Worm (Caenorhabditis elegans) whole organism, late embryonic: Measurements from ENCODE around the gene rpn-6.2.

Experiments used
- C08G9.2 ChIP-seq: sonication (generic microtip); optimal IDR thresholded peaks from 2 replicates; lab custom pipeline; 2016; ENCODE audit warnings: mild to moderate bottlenecking, missing genetic modification characterization, moderate library complexity, missing compliant biosample characterization
- K02D7.2 ChIP-seq: sonication (generic microtip); optimal IDR thresholded peaks from 2 replicates; lab custom pipeline; 2017; ENCODE audit warnings: mild to moderate bottlenecking, missing genetic modification characterization, missing compliant biosample characterization
- ama-1 ChIP-seq: fragments of 150-350 bp; optimal IDR thresholded peaks from 2 replicates; lab custom pipeline; 2014
- fkh-10 ChIP-seq: fragments of 150-350 bp; optimal IDR thresholded peaks from 2 replicates; lab custom pipeline; 2014; ENCODE audit warnings: missing biosample characterization, missing genetic modification reagents, missing genetic modification characterization
- gmeb-2 ChIP-seq: sonication (generic microtip); optimal IDR thresholded peaks from 2 replicates; lab custom pipeline; 2016; ENCODE audit warnings: missing genetic modification characterization, inconsistent platforms, missing compliant biosample characterization
- hlh-15 ChIP-seq: sonication (generic microtip); optimal IDR thresholded peaks from 2 replicates; lab custom pipeline; 2016; ENCODE audit warnings: missing genetic modification characterization, missing compliant biosample characterization
- hlh-8 ChIP-seq: sonication (generic microtip); optimal IDR thresholded peaks from 2 replicates; lab custom pipeline; 2016; ENCODE audit warnings: missing genotype, missing genetic modification characterization, missing compliant biosample characterization
- nfya-1 ChIP-seq: sonication (generic microtip); optimal IDR thresholded peaks from 2 replicates; lab custom pipeline; 2017; ENCODE audit warnings: missing genetic modification characterization, mild to moderate bottlenecking, missing compliant biosample characterization, antibody characterized with exemption, moderate library complexity
- pha-4 ChIP-seq: fragments of 150-350 bp; optimal IDR thresholded peaks from 2 replicates; lab custom pipeline; 2018; ENCODE audit warnings: missing biosample characterization, missing genetic modification reagents, missing genetic modification characterization
- sox-2 ChIP-seq: fragments of 200-800 bp; sonication (Bioruptor generic); IDR thresholded peaks from 2 replicates; pipeline ENCODE4 v1.3.6; 2022; ENCODE audit warnings: missing genetic modification reagents, missing genetic modification characterization, missing compliant biosample characterization
- syd-9 ChIP-seq: sonication (generic microtip); optimal IDR thresholded peaks from 2 replicates; lab custom pipeline; 2016; ENCODE audit warnings: mild to moderate bottlenecking, missing genetic modification characterization, moderate library complexity, missing compliant biosample characterization
- tbx-2 ChIP-seq: sonication (generic microtip); optimal IDR thresholded peaks from 2 replicates; lab custom pipeline; 2016; ENCODE audit warnings: missing genetic modification characterization, missing compliant biosample characterization

ce11 chrIII:9045838-9046237 is 44.0 kb upstream of the rpn-6.2 start, which contains the start of gene R107.2:
- TF ChIP-seq ama-1 (no peak), K02D7.2 (tag; lab: Kevin White, UChicago) (no peak), pha-4 (tag; lab: Kevin White, UChicago) (no peak), tbx-2 (tag; lab: Kevin White, UChicago) (no peak), sox-2 (GFP tag; lab: Robert Waterston, UW) (no peak), fkh-10 (no peak), syd-9 (tag; lab: Kevin White, UChicago) (no peak), hlh-15 (tag; lab: Kevin White, UChicago) (no peak), C08G9.2 (tag; lab: Kevin White, UChicago) (no peak), nfya-1 (no peak), gmeb-2 (tag; lab: Kevin White, UChicago) (no peak), hlh-8 (tag; lab: Kevin White, UChicago) (no peak)
